Fruit fly (Drosophila melanogaster): Measurements from ENCODE around the gene CG10749.

CG10749 gene

dm6 chr3L:13007946-13008462 lies 35.7 kb downstream of the CG10749 start (continued):
- no peak for TF ChIP-seq bsh (GFP tag; optimal IDR thresholded peaks at IDR 0.05)
- no peak for TF ChIP-seq CG7786 (GFP tag; optimal IDR thresholded peaks at IDR 0.05)
- TF ChIP-seq oc (tag; optimal IDR thresholded peaks at IDR 0.05): no peak
- TF ChIP-seq BEAF-32 (GFP tag; optimal IDR thresholded peaks at IDR 0.05): peak; percentile 67
- TF ChIP-seq CG3407 (GFP tag; optimal IDR thresholded peaks at IDR 0.05): no peak
- no peak for TF ChIP-seq Fer2 (tag; optimal IDR thresholded peaks at IDR 0.05)
- TF ChIP-seq ase (GFP tag; IDR thresholded peaks at IDR 0.05): no peak
- no peak for TF ChIP-seq gce (GFP tag; IDR thresholded peaks at IDR 0.05)
- no peak for TF ChIP-seq fu2 (GFP tag; optimal IDR thresholded peaks at IDR 0.05)
- TF ChIP-seq crp (GFP tag; optimal IDR thresholded peaks at IDR 0.05): peak in 1 of 2 experiments; percentile 81
- no peak for TF ChIP-seq shn (GFP tag; optimal IDR thresholded peaks at IDR 0.05)
- peak; percentile 39 for TF ChIP-seq pzg (GFP tag; optimal IDR thresholded peaks at IDR 0.05)
- peak; percentile 78 for TF ChIP-seq HLH4C (GFP tag; IDR thresholded peaks at IDR 0.05; ENCODE audit: partially characterized antibody)
- no peak for TF ChIP-seq CG10565 (GFP tag; optimal IDR thresholded peaks at IDR 0.05)
- TF ChIP-seq nerfin-1 (tag; optimal IDR thresholded peaks at IDR 0.05): no peak
- TF ChIP-seq Xbp1 (GFP tag; optimal IDR thresholded peaks at IDR 0.05): no peak
- TF ChIP-seq dysf (GFP tag; IDR thresholded peaks at IDR 0.05): no peak
- TF ChIP-seq Camta (GFP tag; optimal IDR thresholded peaks at IDR 0.05): no peak
- TF ChIP-seq sim (GFP tag; IDR thresholded peaks at IDR 0.05): no peak
- TF ChIP-seq CG9609 (GFP tag; optimal IDR thresholded peaks at IDR 0.05): no peak
- no peak for TF ChIP-seq Optix (GFP tag; IDR thresholded peaks at IDR 0.05)
- peak; percentile 77 for TF ChIP-seq Scr (GFP tag; IDR thresholded peaks at IDR 0.05; ENCODE audit: partially characterized antibody)
- no peak for TF ChIP-seq Doc2 (GFP tag; IDR thresholded peaks at IDR 0.05)
- no peak for TF ChIP-seq cwo (GFP tag; optimal IDR thresholded peaks at IDR 0.05)
- TF ChIP-seq CG18619 (GFP tag; optimal IDR thresholded peaks at IDR 0.05): no peak
- peak; percentile 47 for TF ChIP-seq CG2712 (tag; optimal IDR thresholded peaks at IDR 0.05)
- TF ChIP-seq hth (optimal IDR thresholded peaks at IDR 0.05): no peak
- TF ChIP-seq CG12236 (GFP tag; optimal IDR thresholded peaks at IDR 0.05): no peak
- TF ChIP-seq slou (GFP tag; optimal IDR thresholded peaks at IDR 0.05): no peak
- TF ChIP-seq Hr78 (GFP tag; optimal IDR thresholded peaks at IDR 0.05): no peak
- no peak for TF ChIP-seq emc (GFP tag; optimal IDR thresholded peaks at IDR 0.05)
- peak; percentile 42 for TF ChIP-seq gem (tag; optimal IDR thresholded peaks at IDR 0.05)
- TF ChIP-seq CG2678 (tag; optimal IDR thresholded peaks at IDR 0.05): no peak
- no peak for TF ChIP-seq tup (GFP tag; optimal IDR thresholded peaks at IDR 0.05)
- TF ChIP-seq dan (GFP tag; IDR thresholded peaks at IDR 0.05): no peak
- TF ChIP-seq Dad (GFP tag; optimal IDR thresholded peaks at IDR 0.05): no peak
- no peak for TF ChIP-seq CG15269 (tag; optimal IDR thresholded peaks at IDR 0.05)
- no peak for TF ChIP-seq croc (GFP tag; conservative IDR thresholded peaks at IDR 0.05)
- no peak for TF ChIP-seq CG31365 (tag; optimal IDR thresholded peaks at IDR 0.05)
- TF ChIP-seq sisA (GFP tag; IDR thresholded peaks at IDR 0.05): no peak
- peak; percentile 71 for TF ChIP-seq CG6791 (GFP tag; IDR thresholded peaks at IDR 0.05; ENCODE audit: partially characterized antibody)
- TF ChIP-seq zf30C (GFP tag; optimal IDR thresholded peaks at IDR 0.05): no peak
- TF ChIP-seq amos (GFP tag; IDR thresholded peaks at IDR 0.05; ENCODE audit: partially characterized antibody): peak; percentile 71
- no peak for TF ChIP-seq chm (GFP tag; IDR thresholded peaks at IDR 0.05)
- TF ChIP-seq CG11456 (GFP tag; IDR thresholded peaks at IDR 0.05): no peak
- no peak for TF ChIP-seq CG2199 (GFP tag; IDR thresholded peaks at IDR 0.05)
- no peak for TF ChIP-seq Ada2b (GFP tag; IDR thresholded peaks at IDR 0.05)
- TF ChIP-seq gfzf (GFP tag; optimal IDR thresholded peaks at IDR 0.05): peak; percentile 4
- TF ChIP-seq Gsc (GFP tag; IDR thresholded peaks at IDR 0.05): no peak
- TF ChIP-seq CG9215 (GFP tag; IDR thresholded peaks at IDR 0.05): no peak
- no peak for TF ChIP-seq trh (GFP tag; optimal IDR thresholded peaks at IDR 0.05)
